Fruit fly (Drosophila melanogaster) whole organism: ENCODE measurements around the gene Or65b.

ENCODE experiments used
- CG8478 ChIP-seq: fragments of >200 bp; optimal IDR thresholded peaks from 2 replicates; lab custom pipeline; 2018; ENCODE audit warnings: inconsistent platforms
- Dll ChIP-seq: fragments of >200 bp; optimal IDR thresholded peaks from 2 replicates; lab custom pipeline; 2017
- EcR ChIP-seq, 2 experiments: fragments of >200 bp; optimal IDR thresholded peaks; 2 replicates each; lab custom pipeline; 2017; ENCODE audit warnings: missing biosample characterization in 2 of 2, missing genetic modification characterization in 2 of 2, missing genetic modification reagents in 2 of 2
- pan ChIP-seq: fragments of >200 bp; optimal IDR thresholded peaks from 2 replicates; lab custom pipeline; 2017
- psq ChIP-seq: fragments of >200 bp; optimal IDR thresholded peaks from 2 replicates; lab custom pipeline; 2017
- usp ChIP-seq: fragments of >200 bp; optimal IDR thresholded peaks from 2 replicates; lab custom pipeline; 2017; ENCODE audit warnings: missing biosample characterization, missing genetic modification characterization, mixed read lengths

Gene Or65b

DNA sequence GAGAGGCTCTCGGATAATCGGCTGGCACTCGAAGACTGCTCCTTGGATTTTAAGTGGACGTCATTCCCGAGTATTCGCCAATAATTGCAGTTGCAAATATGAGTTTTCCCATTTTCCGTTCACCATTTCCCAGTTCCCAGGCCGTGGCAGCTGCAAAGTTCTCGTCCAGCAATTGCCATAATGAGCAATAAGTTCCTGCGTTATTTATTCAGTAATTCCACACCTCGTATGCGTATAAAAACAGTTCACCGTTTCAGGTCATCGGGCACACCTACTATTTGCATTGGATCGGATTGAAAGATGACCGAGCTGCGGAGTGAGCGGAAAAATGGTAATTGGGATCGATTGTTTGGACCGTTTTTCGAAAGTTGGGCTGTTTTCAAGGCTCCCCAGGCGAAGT is 5.1 kb upstream of the Or65b start, which contains the start of gene Or65a:
Gene Or65a (plus strand): TSS at position 301 of the 400 bp plus-strand sequence.
- no peak for TF ChIP-seq usp (GFP tag; lab: Kevin White, UChicago)
- no peak for TF ChIP-seq CG8478 (lab: Kevin White, UChicago)
- TF ChIP-seq psq (lab: Kevin White, UChicago), result no peak
- TF ChIP-seq Dll (lab: Kevin White, UChicago), result no peak
- no peak for TF ChIP-seq EcR (GFP tag; optimal IDR thresholded peaks at IDR 0.05; lab: Kevin White, UChicago)
- no peak for TF ChIP-seq pan (lab: Kevin White, UChicago)

DNA sequence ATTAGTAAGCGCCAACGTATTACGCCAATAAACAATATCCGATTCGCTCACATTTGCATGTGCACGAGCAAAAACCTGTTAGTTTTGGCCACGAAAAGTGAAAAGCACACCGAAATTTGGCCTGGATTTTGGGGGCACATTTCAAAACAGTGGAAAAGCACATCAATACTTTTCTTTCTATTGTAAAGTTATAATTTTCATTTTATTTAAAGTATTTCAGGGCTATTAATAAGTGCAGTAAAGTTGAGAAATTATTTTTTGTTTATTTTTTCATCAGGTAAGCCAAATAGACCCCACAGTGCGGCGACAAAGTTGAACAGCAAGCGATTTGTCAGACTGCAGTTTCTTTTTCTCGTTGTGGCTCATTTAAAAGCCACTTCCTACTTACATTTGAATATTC is 2.7 kb upstream of the Or65b start:
- TF ChIP-seq usp (GFP tag; lab: Kevin White, UChicago), result no peak
- TF ChIP-seq pan (lab: Kevin White, UChicago), result no peak
- TF ChIP-seq psq (lab: Kevin White, UChicago), result no peak
- TF ChIP-seq EcR (GFP tag; optimal IDR thresholded peaks at IDR 0.05; lab: Kevin White, UChicago), result no peak
- TF ChIP-seq Dll (lab: Kevin White, UChicago), result no peak
- TF ChIP-seq CG8478 (lab: Kevin White, UChicago), result no peak

DNA sequence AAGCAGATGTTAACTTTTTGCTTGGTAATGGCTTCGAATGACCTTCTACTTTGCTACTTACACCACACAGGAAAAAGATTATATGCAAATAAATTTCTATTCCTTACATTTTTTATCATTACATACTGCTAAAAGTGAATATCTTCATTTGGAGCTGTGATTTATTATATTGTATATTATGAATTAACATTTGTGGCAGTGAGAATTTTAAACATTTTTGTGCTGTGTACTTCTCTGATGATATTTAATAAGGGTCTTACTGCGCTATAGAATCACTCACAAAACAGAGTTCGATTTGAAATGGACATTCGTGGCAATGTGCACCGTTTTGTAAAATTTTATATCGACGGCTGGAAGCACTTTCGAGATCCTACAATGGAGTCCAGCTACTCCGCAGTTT is 1.9 kb downstream of the Or65b start, which contains the start of gene Or65c:
Gene Or65c (plus strand): TSS at position 301 of the 400 bp plus-strand sequence.
- TF ChIP-seq CG8478 (lab: Kevin White, UChicago) (no peak), usp (GFP tag; lab: Kevin White, UChicago) (no peak), pan (lab: Kevin White, UChicago) (no peak)

DNA sequence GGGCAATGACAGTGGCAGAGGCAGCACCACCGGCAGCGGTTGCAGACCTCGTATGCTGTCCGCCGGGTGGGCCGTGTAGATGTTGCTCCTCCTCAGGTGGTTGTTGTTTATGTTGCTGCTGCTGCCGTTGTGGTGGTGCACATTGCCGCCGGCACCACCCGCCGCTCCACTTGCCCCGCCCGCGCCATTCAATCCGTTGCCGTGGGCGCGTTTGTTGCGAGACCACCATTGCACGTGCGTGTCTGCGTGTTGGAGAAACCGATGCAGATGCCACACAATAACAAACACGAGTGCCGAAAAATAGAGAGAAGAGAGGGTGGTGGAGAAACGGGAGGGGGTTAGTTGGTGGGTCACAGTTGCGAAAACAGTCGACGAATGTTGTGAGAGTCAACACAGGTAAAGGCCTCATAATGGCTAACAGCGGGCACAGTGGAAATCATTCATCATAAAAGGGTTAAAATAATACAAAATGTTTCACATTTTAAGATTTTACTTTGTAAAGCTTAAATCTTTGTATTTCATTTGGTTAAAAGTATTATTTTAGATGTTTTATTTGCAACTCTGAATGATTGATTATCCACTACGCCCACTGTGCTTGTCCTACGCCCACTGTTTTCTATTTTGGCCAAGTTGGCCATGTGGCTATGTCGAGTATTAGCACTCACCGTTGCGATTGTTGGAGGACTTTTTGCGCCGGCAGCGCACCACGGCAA is 6.1 kb downstream of the Or65b start:
- no peak for TF ChIP-seq Dll (lab: Kevin White, UChicago)
- TF ChIP-seq EcR (GFP tag; optimal IDR thresholded peaks at IDR 0.05; lab: Kevin White, UChicago), result no peak
- TF ChIP-seq pan (lab: Kevin White, UChicago), result no peak
- TF ChIP-seq usp (GFP tag; lab: Kevin White, UChicago), result no peak
- TF ChIP-seq psq (lab: Kevin White, UChicago), result no peak
- TF ChIP-seq CG8478 (lab: Kevin White, UChicago), result no peak

DNA sequence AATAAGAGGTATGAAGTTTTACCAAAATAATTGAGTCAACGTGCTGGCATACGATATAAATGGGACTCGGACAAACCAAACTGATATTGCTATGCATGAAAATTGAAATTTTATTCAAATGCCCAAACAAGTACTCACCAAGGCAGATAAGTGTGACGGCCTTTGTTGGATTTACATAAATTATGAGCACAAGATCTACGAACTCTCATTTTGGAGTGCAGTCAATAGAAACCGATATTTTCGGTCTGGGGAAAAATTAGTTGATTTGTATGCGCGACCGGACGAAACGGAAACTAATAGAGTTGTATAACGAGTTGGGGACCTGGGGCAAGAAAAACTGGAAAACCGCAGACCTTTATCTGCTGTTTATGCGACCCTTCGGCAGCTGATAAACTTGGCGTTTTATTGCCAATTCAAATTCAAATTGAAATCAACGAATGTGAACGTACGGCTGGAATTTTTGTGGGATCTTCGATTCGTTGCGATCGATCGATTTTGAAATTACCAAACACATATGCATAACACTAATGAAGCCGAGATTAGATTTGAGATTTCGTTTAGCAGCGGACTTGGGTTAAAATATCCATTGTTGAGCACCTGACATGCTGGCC is 10.9 kb downstream of the Or65b start:
- TF ChIP-seq psq (lab: Kevin White, UChicago) (no peak), usp (GFP tag; lab: Kevin White, UChicago) (no peak), CG8478 (lab: Kevin White, UChicago) (no peak), Dll (lab: Kevin White, UChicago) (no peak), EcR (GFP tag; optimal IDR thresholded peaks at IDR 0.05; lab: Kevin White, UChicago) (no peak), pan (lab: Kevin White, UChicago) (no peak)

DNA sequence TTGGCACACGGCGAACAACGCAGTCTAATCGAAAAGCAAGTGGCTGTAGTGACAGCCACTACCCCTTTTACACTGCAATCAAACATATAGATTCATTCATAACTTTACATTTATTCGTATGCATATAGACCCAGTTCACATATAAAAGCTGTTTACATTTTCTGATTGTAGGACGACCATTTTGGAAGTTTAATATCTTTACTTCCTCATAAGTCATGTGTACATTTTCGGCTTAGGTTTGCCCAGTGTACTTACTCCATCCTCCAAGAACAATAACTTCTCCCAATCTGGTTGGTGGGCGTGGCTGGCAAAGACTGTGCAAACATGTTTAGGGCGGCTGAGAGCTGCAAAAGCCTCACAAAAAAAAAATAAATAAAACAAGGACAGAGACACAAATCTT is 12.9 kb downstream of the Or65b start:
- TF ChIP-seq usp (GFP tag; lab: Kevin White, UChicago) (no peak), pan (lab: Kevin White, UChicago) (no peak), psq (lab: Kevin White, UChicago) (no peak), CG8478 (lab: Kevin White, UChicago) (no peak)

DNA sequence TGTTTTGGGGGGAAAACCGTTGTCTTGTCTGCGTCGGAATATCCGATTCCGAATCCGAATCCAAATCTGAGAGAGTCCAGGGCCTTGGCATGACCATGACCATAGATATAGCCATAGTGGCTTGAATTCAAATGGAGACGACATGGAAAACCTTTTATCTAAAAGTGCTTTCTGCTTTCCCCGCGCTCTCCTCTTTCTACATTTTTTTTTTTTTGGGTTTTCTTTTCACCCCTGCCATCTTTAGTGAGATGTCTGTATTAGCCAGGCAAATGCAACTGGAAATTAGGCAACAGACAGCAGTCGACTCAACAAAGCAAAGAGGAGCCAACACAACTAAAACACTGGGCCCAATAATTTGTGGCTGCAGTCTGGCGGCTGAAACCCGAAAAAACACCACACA is 16.8 kb downstream of the Or65b start:
- TF ChIP-seq psq (lab: Kevin White, UChicago) (no peak), pan (lab: Kevin White, UChicago) (no peak), EcR (GFP tag; optimal IDR thresholded peaks at IDR 0.05; lab: Kevin White, UChicago) (no peak), CG8478 (lab: Kevin White, UChicago) (no peak), Dll (lab: Kevin White, UChicago) (no peak), usp (GFP tag; lab: Kevin White, UChicago) (no peak)

DNA sequence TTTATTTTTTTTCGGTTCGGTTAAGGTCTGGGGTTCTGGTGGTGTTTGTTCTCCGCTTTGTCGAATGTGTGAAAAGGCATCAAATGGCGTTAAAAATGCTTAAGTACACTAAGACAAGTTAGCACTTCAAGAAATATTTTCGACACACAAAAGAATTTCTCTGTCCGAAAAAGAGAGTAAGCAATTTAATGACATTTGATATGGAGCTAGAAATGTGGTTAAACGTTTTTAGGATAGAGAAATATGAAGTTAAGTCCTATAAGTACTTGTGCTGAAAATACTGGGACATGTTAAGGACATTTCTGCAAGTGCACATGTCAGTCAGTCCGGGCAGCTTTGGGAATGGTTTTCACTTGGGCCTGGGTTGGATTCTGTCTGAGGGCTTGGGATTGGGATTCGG is 18.8 kb downstream of the Or65b start:
- TF ChIP-seq CG8478 (lab: Kevin White, UChicago) (no peak), pan (lab: Kevin White, UChicago) (no peak), usp (GFP tag; lab: Kevin White, UChicago) (no peak), EcR (GFP tag; optimal IDR thresholded peaks at IDR 0.05; lab: Kevin White, UChicago) (no peak), Dll (lab: Kevin White, UChicago) (no peak), psq (lab: Kevin White, UChicago) (no peak)

DNA sequence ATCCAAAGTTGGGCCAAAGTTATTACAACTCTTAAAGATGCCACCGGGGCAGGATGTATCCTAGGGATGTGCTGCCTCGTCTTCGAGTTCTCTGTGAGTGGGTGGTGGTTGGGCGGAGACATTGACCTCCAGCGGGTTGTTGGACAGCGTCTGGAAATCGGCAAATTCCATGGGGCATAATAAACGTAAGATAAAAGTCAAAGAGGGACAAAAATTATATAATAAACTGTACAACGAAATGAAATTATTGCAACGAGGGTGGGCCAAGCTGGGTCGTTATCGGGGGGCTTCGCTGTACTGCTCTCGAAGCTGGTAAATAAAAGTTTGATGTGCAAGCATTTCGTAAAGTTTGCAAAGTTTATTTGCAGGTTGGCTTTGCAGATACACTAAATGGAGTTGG is 23.0 kb downstream of the Or65b start:
- no peak for TF ChIP-seq psq (lab: Kevin White, UChicago)
- TF ChIP-seq usp (GFP tag; lab: Kevin White, UChicago), result no peak
- TF ChIP-seq EcR (GFP tag; optimal IDR thresholded peaks at IDR 0.05; lab: Kevin White, UChicago), result no peak
- no peak for TF ChIP-seq CG8478 (lab: Kevin White, UChicago)
- no peak for TF ChIP-seq pan (lab: Kevin White, UChicago)
- TF ChIP-seq Dll (lab: Kevin White, UChicago), result no peak

DNA sequence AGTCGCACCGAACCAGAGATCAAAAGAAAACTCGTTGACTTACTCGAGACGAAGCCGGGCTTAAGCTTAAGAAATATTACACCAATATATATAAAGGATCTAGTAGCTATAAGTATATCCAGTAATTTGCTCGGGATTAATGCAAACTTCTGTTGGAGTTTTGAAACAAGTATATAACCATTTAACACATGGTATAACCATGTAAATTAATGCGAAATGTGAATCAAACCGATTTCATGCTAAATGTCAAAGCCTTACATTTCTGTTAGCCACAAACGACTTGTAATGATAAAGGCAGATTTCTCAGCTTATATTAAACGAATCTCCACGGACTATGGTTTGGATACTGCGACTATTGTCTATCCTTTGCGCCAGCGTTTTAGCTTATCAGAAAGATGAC is 24.6 kb downstream of the Or65b start, which contains the start of gene Sfp65A:
Gene Sfp65A (plus strand): TSS at position 301 of the 400 bp plus-strand sequence.
- no peak for TF ChIP-seq EcR (GFP tag; optimal IDR thresholded peaks at IDR 0.05; lab: Kevin White, UChicago)
- no peak for TF ChIP-seq pan (lab: Kevin White, UChicago)
- TF ChIP-seq usp (GFP tag; lab: Kevin White, UChicago), result no peak
- no peak for TF ChIP-seq Dll (lab: Kevin White, UChicago)
- no peak for TF ChIP-seq CG8478 (lab: Kevin White, UChicago)
- no peak for TF ChIP-seq psq (lab: Kevin White, UChicago)

DNA sequence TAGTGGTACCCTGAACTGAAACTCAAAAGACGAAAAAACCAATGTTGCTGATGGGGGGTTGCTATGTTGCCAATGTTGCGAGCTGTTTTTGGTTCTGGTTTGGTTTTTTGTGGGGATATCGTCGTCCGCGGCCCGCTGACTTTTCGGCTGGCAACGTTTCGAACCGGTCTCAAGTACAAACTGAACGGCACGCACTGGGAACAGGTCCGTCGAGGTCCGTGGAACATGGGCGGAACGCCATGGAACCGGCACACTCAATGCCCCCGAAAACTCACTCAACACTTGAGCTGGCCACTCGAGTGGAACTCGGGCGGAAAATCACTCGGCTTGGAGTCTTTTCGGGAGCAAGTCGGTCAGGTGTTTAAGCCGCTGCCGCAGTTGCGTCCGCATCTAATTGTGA is 26.8 kb downstream of the Or65b start, which contains the start of gene CG13300:
Gene CG13300 (minus strand): TSS at position 159 of the 400 bp plus-strand sequence.
- TF ChIP-seq EcR (GFP tag; optimal IDR thresholded peaks at IDR 0.05; lab: Kevin White, UChicago), result no peak
- TF ChIP-seq Dll (lab: Kevin White, UChicago), result no peak
- no peak for TF ChIP-seq CG8478 (lab: Kevin White, UChicago)
- no peak for TF ChIP-seq usp (GFP tag; lab: Kevin White, UChicago)
- no peak for TF ChIP-seq pan (lab: Kevin White, UChicago)
- no peak for TF ChIP-seq psq (lab: Kevin White, UChicago)
